Worm (Caenorhabditis elegans): Measurements from ENCODE around the gene ZC404.2.

The ZC404.2 gene

DNA sequence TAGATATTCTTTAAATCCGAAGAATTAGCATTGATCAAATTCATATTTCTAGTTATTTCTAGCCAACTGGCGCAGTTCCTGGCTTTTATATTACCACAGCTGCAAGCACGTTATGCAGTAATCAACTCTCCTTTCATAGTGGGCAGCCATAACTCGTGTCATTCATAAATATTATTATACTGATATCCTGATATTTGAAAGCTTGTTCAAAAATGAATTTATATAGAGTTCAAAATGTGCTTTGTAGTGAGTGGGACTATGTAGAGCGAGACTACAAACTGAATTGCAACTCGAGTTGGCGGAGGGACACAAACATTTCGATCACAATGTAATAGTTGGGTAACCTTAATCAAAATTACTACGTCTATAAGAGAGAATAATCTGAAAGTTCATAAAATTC, 16.1 kb upstream of the ZC404.2 start, which contains the start of gene srh-30:
TSS of gene srh-30 (minus strand) at position 101 of the 400 bp plus-strand sequence.
- TF ChIP-seq ref-2 (tag; optimal IDR thresholded peaks at IDR 0.05) (no peak), hlh-30 (tag; optimal IDR thresholded peaks at IDR 0.05; ENCODE audit: insufficient read depth) (no peak), ets-4 (tag; optimal IDR thresholded peaks at IDR 0.05) (no peak), unc-86 (tag; optimal IDR thresholded peaks at IDR 0.05) (no peak), K02D7.2 (tag; optimal IDR thresholded peaks at IDR 0.05) (no peak), C38D4.7 (GFP tag; optimal IDR thresholded peaks at IDR 0.05) (no peak), pqm-1 (tag; optimal IDR thresholded peaks at IDR 0.05) (no peak), ceh-22 (tag; optimal IDR thresholded peaks at IDR 0.05) (no peak), pat-9 (tag; optimal IDR thresholded peaks at IDR 0.05) (no peak), elt-4 (tag; optimal IDR thresholded peaks at IDR 0.05) (no peak), unc-55 (GFP tag; optimal IDR thresholded peaks at IDR 0.05) (no peak), syd-9 (tag; optimal IDR thresholded peaks at IDR 0.05) (no peak), ceh-34 (tag; optimal IDR thresholded peaks at IDR 0.05) (no peak), hlh-6 (tag; optimal IDR thresholded peaks at IDR 0.05) (no peak), elt-2 (tag; optimal IDR thresholded peaks at IDR 0.05) (no peak), K09A11.1 (tag; optimal IDR thresholded peaks at IDR 0.05; ENCODE audit: insufficient read depth) (no peak), ceh-45 (GFP tag; IDR thresholded peaks at IDR 0.05) (no peak), lin-11 (tag; optimal IDR thresholded peaks at IDR 0.05) (no peak)

DNA sequence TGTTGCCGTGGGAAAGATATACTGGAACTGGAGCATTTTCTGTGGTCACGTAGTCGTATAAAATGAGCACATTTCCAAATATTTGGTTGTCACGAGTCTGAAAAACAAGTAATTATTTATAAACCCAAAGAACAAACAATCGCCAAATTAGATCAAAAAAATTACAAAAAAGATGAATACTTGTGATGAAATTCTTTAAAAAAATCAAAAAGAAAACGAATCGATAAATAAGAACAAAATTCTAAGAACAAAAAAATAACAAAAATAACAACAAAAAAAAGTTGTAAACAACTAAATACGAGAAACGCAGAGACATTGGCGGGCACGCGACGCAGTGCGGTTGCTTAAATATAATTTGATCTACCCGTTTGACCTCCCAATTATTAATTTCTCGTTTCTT, 14.0 kb upstream of the ZC404.2 start, which contains the start of gene ZC404.16:
TSS of gene ZC404.16 (minus strand) at position 101 of the 400 bp plus-strand sequence.
- no peak for TF ChIP-seq nhr-11 (tag; optimal IDR thresholded peaks at IDR 0.05)
- TF ChIP-seq rnt-1 (tag; optimal IDR thresholded peaks at IDR 0.05) = no peak
- no peak for TF ChIP-seq pqm-1 (tag; optimal IDR thresholded peaks at IDR 0.05)
- no peak for TF ChIP-seq pat-9 (tag; optimal IDR thresholded peaks at IDR 0.05)
- no peak for TF ChIP-seq ahr-1 (tag; optimal IDR thresholded peaks at IDR 0.05)
- TF ChIP-seq pha-2 (tag; optimal IDR thresholded peaks at IDR 0.05) = no peak
- no peak for TF ChIP-seq ceh-34 (tag; optimal IDR thresholded peaks at IDR 0.05)
- no peak for TF ChIP-seq unc-3 (GFP tag; conservative IDR thresholded peaks at IDR 0.05)
- no peak for TF ChIP-seq unc-3 (tag; optimal IDR thresholded peaks at IDR 0.05)
- no peak for TF ChIP-seq gmeb-2 (tag; optimal IDR thresholded peaks at IDR 0.05)
- no peak for TF ChIP-seq tbx-7 (tag; optimal IDR thresholded peaks at IDR 0.05)
- TF ChIP-seq lin-11 (tag; optimal IDR thresholded peaks at IDR 0.05) = no peak
- TF ChIP-seq fax-1 (tag; optimal IDR thresholded peaks at IDR 0.05) = no peak
- no peak for TF ChIP-seq mec-3 (tag; optimal IDR thresholded peaks at IDR 0.05; ENCODE audit: borderline replicate concordance)

DNA sequence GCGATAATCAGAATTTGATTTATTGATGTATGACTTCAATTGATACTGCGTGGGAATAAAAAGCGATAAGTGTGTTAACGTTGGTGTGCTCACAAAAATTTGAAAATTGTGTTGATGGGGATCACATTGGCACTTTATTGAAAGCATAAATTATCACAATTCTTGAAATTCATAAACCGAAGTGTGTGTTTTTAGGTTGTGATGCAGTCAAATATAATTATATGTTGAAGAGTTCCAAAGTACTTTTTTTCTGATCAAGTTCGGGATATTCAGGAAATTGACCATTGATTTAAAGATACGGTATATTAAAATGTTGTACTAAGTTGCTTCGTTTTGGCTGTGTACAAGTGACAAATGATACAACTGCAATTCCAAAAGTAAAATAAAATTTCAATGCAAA, 12.0 kb upstream of the ZC404.2 start, which contains the start of gene srh-28:
TSS of gene srh-28 (minus strand) at position 101 of the 400 bp plus-strand sequence.
- TF ChIP-seq nhr-11 (tag; optimal IDR thresholded peaks at IDR 0.05) (no peak), gmeb-2 (tag; optimal IDR thresholded peaks at IDR 0.05) (no peak), ceh-31 (tag; optimal IDR thresholded peaks at IDR 0.05) (no peak), ceh-2 (tag; optimal IDR thresholded peaks at IDR 0.05) (no peak), dve-1 (tag; optimal IDR thresholded peaks at IDR 0.05) (no peak), nfya-1 (tag; optimal IDR thresholded peaks at IDR 0.05) (no peak), che-1 (tag; optimal IDR thresholded peaks at IDR 0.05) (no peak), ceh-48 (tag; optimal IDR thresholded peaks at IDR 0.05) (no peak), tbx-7 (tag; optimal IDR thresholded peaks at IDR 0.05) (no peak), fkh-6 (tag; optimal IDR thresholded peaks at IDR 0.05) (no peak), K09A11.1 (tag; optimal IDR thresholded peaks at IDR 0.05; ENCODE audit: insufficient read depth) (no peak), hlh-13 (GFP tag; optimal IDR thresholded peaks at IDR 0.05) (no peak)

DNA sequence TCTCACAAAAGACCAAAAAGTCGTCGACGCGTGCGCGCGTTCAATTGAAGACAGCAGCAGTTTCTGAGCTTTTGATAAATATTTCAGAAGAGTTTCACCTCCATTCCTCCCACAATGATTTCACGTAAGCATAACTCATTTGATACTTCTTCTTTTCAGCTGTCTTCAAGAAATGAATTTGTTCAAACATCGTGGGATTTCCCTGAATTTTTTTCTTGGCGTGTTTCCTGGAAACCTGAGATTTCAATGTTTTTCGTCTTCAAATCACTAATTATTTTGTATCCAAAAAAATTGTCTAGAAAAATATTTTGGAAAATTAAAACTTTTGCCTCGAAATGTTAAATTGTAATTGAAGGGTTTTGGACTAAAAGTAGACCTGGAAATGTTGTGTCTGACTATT, 9.3 kb upstream of the ZC404.2 start:
- no peak for TF ChIP-seq tbx-2 (tag; optimal IDR thresholded peaks at IDR 0.05)
- TF ChIP-seq ref-2 (tag; optimal IDR thresholded peaks at IDR 0.05) = no peak
- no peak for TF ChIP-seq zip-5 (tag; optimal IDR thresholded peaks at IDR 0.05)
- TF ChIP-seq fax-1 (tag; optimal IDR thresholded peaks at IDR 0.05) = no peak
- no peak for TF ChIP-seq elt-4 (tag; optimal IDR thresholded peaks at IDR 0.05)

Measured in whole organism, late embryonic.